Fruit fly (Drosophila melanogaster): ENCODE measurements around the gene CG44002.
A peak's percentile ranks its signal among the peaks of the same experiment; 100 is the strongest.

CG44002 gene

dm6 chr2L:3172745-3173271 lies 1.9 kb upstream of the CG44002 start (continued):
- TF ChIP-seq CkIIα-i1 (GFP tag; IDR thresholded peaks at IDR 0.05) (no peak), Bgb (GFP tag; IDR thresholded peaks at IDR 0.05; ENCODE audit: partially characterized antibody) (peak; percentile 92), hb (GFP tag; IDR thresholded peaks at IDR 0.05; ENCODE audit: partially characterized antibody) (peak; percentile 79), zen (tag; optimal IDR thresholded peaks at IDR 0.05) (no peak), CG8924 (tag; optimal IDR thresholded peaks at IDR 0.05) (peak; percentile 41), gce (GFP tag; IDR thresholded peaks at IDR 0.05) (no peak), HLH54F (GFP tag; optimal IDR thresholded peaks at IDR 0.05) (no peak), Fer1 (GFP tag; optimal IDR thresholded peaks at IDR 0.05) (peak; percentile 60), Dip2 (GFP tag; IDR thresholded peaks at IDR 0.05) (no peak), maf-S (GFP tag; optimal IDR thresholded peaks at IDR 0.05) (no peak), eyg (GFP tag; optimal IDR thresholded peaks at IDR 0.05) (no peak), exex (tag; optimal IDR thresholded peaks at IDR 0.05) (peak; percentile 2), HLH3B (GFP tag; IDR thresholded peaks at IDR 0.05) (no peak), insv (GFP tag; optimal IDR thresholded peaks at IDR 0.05) (no peak), CG5245 (GFP tag; optimal IDR thresholded peaks at IDR 0.05) (no peak), CG7271 (tag; optimal IDR thresholded peaks at IDR 0.05) (no peak), ems (GFP tag; optimal IDR thresholded peaks at IDR 0.05) (no peak), CG10462 (GFP tag; optimal IDR thresholded peaks at IDR 0.05) (no peak), Dll (GFP tag; IDR thresholded peaks at IDR 0.05; ENCODE audit: partially characterized antibody) (peak; percentile 71), CG3407 (GFP tag; optimal IDR thresholded peaks at IDR 0.05) (no peak), CG4617 (GFP tag; optimal IDR thresholded peaks at IDR 0.05; ENCODE audit: borderline replicate concordance) (no peak), Mad (GFP tag; optimal IDR thresholded peaks at IDR 0.05) (peak; percentile 26), CG33557 (GFP tag; optimal IDR thresholded peaks at IDR 0.05) (no peak), zen2 (GFP tag; IDR thresholded peaks at IDR 0.05; ENCODE audit: partially characterized antibody) (peak; percentile 86), hth (optimal IDR thresholded peaks at IDR 0.05) (no peak), CG12071 (GFP tag; optimal IDR thresholded peaks at IDR 0.05) (peak; percentile 38), CG10979 (tag; optimal IDR thresholded peaks at IDR 0.05) (no peak), Dek (tag; optimal IDR thresholded peaks at IDR 0.05) (no peak), CG10321 (GFP tag; IDR thresholded peaks at IDR 0.05) (no peak), CG8944 (GFP tag; optimal IDR thresholded peaks at IDR 0.05) (no peak), CG1647 (GFP tag; optimal IDR thresholded peaks at IDR 0.05) (no peak), CG11398 (GFP tag; optimal IDR thresholded peaks at IDR 0.05) (no peak), mam (GFP tag; optimal IDR thresholded peaks at IDR 0.05) (no peak), sima (GFP tag; optimal IDR thresholded peaks at IDR 0.05) (no peak), dpn (GFP tag; optimal IDR thresholded peaks at IDR 0.05) (peak in 1 of 2 experiments; percentile 17), CG3065 (GFP tag; optimal IDR thresholded peaks at IDR 0.05) (no peak), sna (GFP tag; IDR thresholded peaks at IDR 0.05; ENCODE audit: partially characterized antibody) (peak; percentile 71), shn (GFP tag; optimal IDR thresholded peaks at IDR 0.05) (no peak), H2.0 (GFP tag; IDR thresholded peaks at IDR 0.05) (no peak), nerfin-1 (tag; optimal IDR thresholded peaks at IDR 0.05) (no peak), CG3163 (GFP tag; optimal IDR thresholded peaks at IDR 0.05) (no peak), CG8290 (GFP tag; optimal IDR thresholded peaks at IDR 0.05) (no peak), CG8290 (tag; optimal IDR thresholded peaks at IDR 0.05) (peak in 1 of 2 experiments; percentile 24), CG6272 (GFP tag; IDR thresholded peaks at IDR 0.05) (no peak), HLHmδ (GFP tag; optimal IDR thresholded peaks at IDR 0.05) (peak; percentile 3), CG7372 (GFP tag; IDR thresholded peaks at IDR 0.05) (no peak), lov (optimal IDR thresholded peaks at IDR 0.05) (no peak), lov (GFP tag; IDR thresholded peaks at IDR 0.05) (0 out of 3 replicates have a peak, but pooled peaks have one; percentile 40), CG2875 (GFP tag; optimal IDR thresholded peaks at IDR 0.05) (no peak), Aef1 (GFP tag; IDR thresholded peaks at IDR 0.05) (no peak), ab (GFP tag; optimal IDR thresholded peaks at IDR 0.05) (no peak), Dfd (GFP tag; optimal IDR thresholded peaks at IDR 0.05) (no peak)
